Worm (Caenorhabditis elegans): ENCODE data around the gene srz-62.
"Not testable (repeated sequence)": the region's sequence is repeated elsewhere in the genome, so short reads cannot be mapped to it uniquely, and the experiment has no call there.

- not testable (repeated sequence) for TF ChIP-seq snpc-4 (tag; optimal IDR thresholded peaks at IDR 0.05); ama-1 (optimal IDR thresholded peaks at IDR 0.05); nhr-28 (tag; optimal IDR thresholded peaks at IDR 0.05); ztf-11 (tag; optimal IDR thresholded peaks at IDR 0.05); snu-23 (GFP tag; optimal IDR thresholded peaks at IDR 0.05); blmp-1 (tag; optimal IDR thresholded peaks at IDR 0.05); nhr-76 (tag; optimal IDR thresholded peaks at IDR 0.05); nhr-77 (tag; optimal IDR thresholded peaks at IDR 0.05); jun-1 (tag; optimal IDR thresholded peaks at IDR 0.05); fos-1 (tag; optimal IDR thresholded peaks at IDR 0.05); fkh-10 (GFP tag; optimal IDR thresholded peaks at IDR 0.05); fkh-4 (tag; optimal IDR thresholded peaks at IDR 0.05; ENCODE audit: borderline replicate concordance); skn-1 (tag; optimal IDR thresholded peaks at IDR 0.05)
Observed at ce11 chrIV:3911848-3912247, 11.5 kb downstream of the srz-62 start, which contains the start of gene F56D6.18.

All from whole organism, L1 larva.